Worm (Caenorhabditis elegans): ENCODE results near the gene vit-6.

DNA sequence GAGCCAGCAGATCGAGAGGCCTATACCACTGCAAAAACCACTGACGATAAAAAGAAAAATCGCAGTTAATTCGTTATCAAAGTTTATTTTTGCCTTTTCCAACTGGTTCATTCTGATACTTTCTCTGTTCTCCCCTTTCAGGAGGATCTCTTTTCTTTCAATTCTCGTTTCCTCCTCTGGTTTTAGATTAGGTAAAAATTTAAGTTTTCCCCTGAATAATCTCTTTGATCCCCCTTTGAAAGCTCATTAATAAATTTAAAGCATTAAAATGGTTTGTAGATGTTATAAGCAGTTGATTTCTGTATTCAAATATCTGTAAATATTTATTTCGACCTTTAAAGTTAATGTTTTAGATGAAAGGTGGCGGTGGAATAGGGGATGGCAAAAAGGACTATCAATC lies 30.3 kb downstream of the vit-6 start, which contains the start of gene K07H8.2:
- TF ChIP-seq hlh-12 (tag; optimal IDR thresholded peaks at IDR 0.05) (no peak), F49E8.2 (tag; optimal IDR thresholded peaks at IDR 0.05; ENCODE audit: insufficient read depth) (peak; percentile 35), pha-4 (tag; optimal IDR thresholded peaks at IDR 0.05) (no peak), ztf-26 (tag; optimal IDR thresholded peaks at IDR 0.05) (no peak), F23B12.7 (tag; optimal IDR thresholded peaks at IDR 0.05; ENCODE audit: insufficient read depth) (no peak), ekl-4 (GFP tag; IDR thresholded peaks at IDR 0.05) (no peak), attf-6 (GFP tag; IDR thresholded peaks at IDR 0.05) (no peak), egl-18 (GFP tag; IDR thresholded peaks at IDR 0.05) (no peak)

Measured in whole organism, young adult.